Fruit fly (Drosophila melanogaster) whole organism, embryonic: ENCODE measurements around the gene RpS2.
A peak's percentile ranks its signal among the peaks of the same experiment; 100 is the strongest.

Experiments
- Awh ChIP-seq: fragments of 200-800 bp; sonication (Bioruptor generic); IDR thresholded peaks from 2 replicates; pipeline ENCODE4, ENCODE4 v1.3.6; 2022; ENCODE audit warnings: missing biosample characterization, missing genetic modification characterization
- C15 ChIP-seq: fragments of 200-800 bp; sonication (Bioruptor generic); IDR thresholded peaks from 3 replicates; pipeline ENCODE4 v1.3.6; 2022; ENCODE audit warnings: missing biosample characterization, missing genetic modification characterization
- CG10209 ChIP-seq: fragments of 200-800 bp; sonication (Bioruptor generic); optimal IDR thresholded peaks from 3 replicates; lab custom pipeline; 2017; ENCODE audit warnings: missing biosample characterization, mild to moderate bottlenecking, missing genetic modification characterization, missing genetic modification reagents
- CG10654 ChIP-seq: fragments of 200-800 bp; sonication (Bioruptor generic); optimal IDR thresholded peaks from 2 replicates; lab custom pipeline; 2016; ENCODE audit warnings: missing biosample characterization, missing genetic modification characterization
- CG11723 ChIP-seq: fragments of 200-800 bp; sonication (Bioruptor generic); optimal IDR thresholded peaks from 2 replicates; lab custom pipeline; 2017; ENCODE audit warnings: missing biosample characterization, mild to moderate bottlenecking, missing genetic modification characterization
- CG12104 ChIP-seq: fragments of 200-800 bp; sonication (Bioruptor generic); optimal IDR thresholded peaks from 3 replicates; lab custom pipeline; 2016; ENCODE audit warnings: missing biosample characterization, missing genetic modification characterization
- CG13624 ChIP-seq: fragments of 200-800 bp; sonication (Bioruptor generic); optimal IDR thresholded peaks from 2 replicates; lab custom pipeline; 2016; ENCODE audit warnings: missing biosample characterization, missing genetic modification characterization
- CG14014 ChIP-seq: fragments of 200-800 bp; sonication (Bioruptor generic); IDR thresholded peaks from 2 replicates; pipeline ENCODE4 v1.3.6; 2022; ENCODE audit warnings: missing biosample characterization, missing genetic modification characterization
- CG14860 ChIP-seq: fragments of 200-800 bp; sonication (Bioruptor generic); IDR thresholded peaks from 3 replicates; pipeline ENCODE4 v1.3.6; 2022; ENCODE audit warnings: missing biosample characterization, missing genetic modification characterization; ENCODE audit not compliant: partially characterized antibody
- CG17385 ChIP-seq: fragments of 200-800 bp; sonication (Bioruptor generic); optimal IDR thresholded peaks from 3 replicates; lab custom pipeline; 2018; ENCODE audit warnings: missing biosample characterization, mild to moderate bottlenecking, missing genetic modification characterization
- CG18764 ChIP-seq: fragments of 200-800 bp; sonication (Bioruptor generic); optimal IDR thresholded peaks from 3 replicates; lab custom pipeline; 2016; ENCODE audit warnings: missing biosample characterization, missing genetic modification characterization
- CG2712 ChIP-seq: fragments of 200-800 bp; optimal IDR thresholded peaks from 3 replicates; lab custom pipeline; 2019; ENCODE audit warnings: missing biosample characterization, mild to moderate bottlenecking, missing genetic modification characterization, moderate library complexity
- CG2889 ChIP-seq: fragments of 200-800 bp; sonication (Bioruptor generic); IDR thresholded peaks from 3 replicates; pipeline ENCODE4 v1.3.6; 2022; ENCODE audit warnings: missing biosample characterization, missing genetic modification characterization
- CG31365 ChIP-seq: fragments of 200-800 bp; sonication (Bioruptor generic); optimal IDR thresholded peaks from 2 replicates; lab custom pipeline; 2018; ENCODE audit warnings: missing biosample characterization, mild to moderate bottlenecking, missing genetic modification characterization
- CG32772 ChIP-seq: fragments of 200-800 bp; sonication (Bioruptor generic); IDR thresholded peaks from 2 replicates; pipeline ENCODE4 v1.3.6; 2022; ENCODE audit warnings: missing biosample characterization, missing genetic modification characterization
- CG34224 ChIP-seq: fragments of 200-800 bp; sonication (Bioruptor generic); IDR thresholded peaks from 3 replicates; pipeline ENCODE4 v1.3.6; 2022; ENCODE audit warnings: missing biosample characterization, missing genetic modification characterization; ENCODE audit not compliant: partially characterized antibody
- CG7786 ChIP-seq: fragments of 200-800 bp; sonication (Bioruptor generic); optimal IDR thresholded peaks from 2 replicates; lab custom pipeline; 2016; ENCODE audit warnings: missing biosample characterization, missing genetic modification characterization
- CG7839 ChIP-seq: fragments of 200-800 bp; sonication (Bioruptor generic); optimal IDR thresholded peaks from 3 replicates; lab custom pipeline; 2018; ENCODE audit warnings: missing biosample characterization, mild to moderate bottlenecking, missing genetic modification characterization, moderate library complexity
- CG7963 ChIP-seq: fragments of 200-800 bp; sonication (Bioruptor generic); IDR thresholded peaks from 3 replicates; pipeline ENCODE4 v1.3.6; 2022; ENCODE audit warnings: missing biosample characterization, missing genetic modification characterization; ENCODE audit not compliant: partially characterized antibody
- CG8388 ChIP-seq: fragments of 200-800 bp; sonication (Bioruptor generic); optimal IDR thresholded peaks from 2 replicates; lab custom pipeline; 2019; ENCODE audit warnings: missing biosample characterization, mild to moderate bottlenecking, missing genetic modification characterization, moderate library complexity
- CG9609 ChIP-seq: fragments of 200-800 bp; sonication (Bioruptor generic); optimal IDR thresholded peaks from 3 replicates; lab custom pipeline; 2016; ENCODE audit warnings: missing biosample characterization, missing genetic modification characterization
- Dip3 ChIP-seq: fragments of 200-800 bp; sonication (Bioruptor generic); optimal IDR thresholded peaks from 3 replicates; lab custom pipeline; 2016; ENCODE audit warnings: missing biosample characterization, missing genetic modification characterization
- Dref ChIP-seq: fragments of 200-800 bp; sonication (Bioruptor generic); IDR thresholded peaks from 2 replicates; pipeline ENCODE4 v1.3.6; 2022; ENCODE audit warnings: missing biosample characterization, missing genetic modification characterization
- Ets97D ChIP-seq: fragments of 200-800 bp; sonication (Bioruptor generic); optimal IDR thresholded peaks from 3 replicates; lab custom pipeline; 2016; ENCODE audit warnings: missing biosample characterization, missing genetic modification characterization
- Fer1 ChIP-seq: fragments of 200-800 bp; sonication (Bioruptor generic); optimal IDR thresholded peaks from 2 replicates; lab custom pipeline; 2017; ENCODE audit warnings: missing biosample characterization, mild to moderate bottlenecking, missing genetic modification characterization
- HLH54F ChIP-seq: fragments of 200-800 bp; sonication (Bioruptor generic); optimal IDR thresholded peaks from 3 replicates; lab custom pipeline; 2016; ENCODE audit warnings: missing biosample characterization, missing genetic modification characterization
- HmgZ ChIP-seq: fragments of 200-800 bp; sonication (Bioruptor generic); optimal IDR thresholded peaks from 2 replicates; lab custom pipeline; 2018; ENCODE audit warnings: missing biosample characterization, mild to moderate bottlenecking, missing genetic modification characterization
- Hsf ChIP-seq: fragments of 200-800 bp; sonication (Bioruptor generic); optimal IDR thresholded peaks from 3 replicates; lab custom pipeline; 2016; ENCODE audit warnings: missing biosample characterization, missing genetic modification characterization
- Jarid2 ChIP-seq: fragments of 200-800 bp; sonication (Bioruptor generic); optimal IDR thresholded peaks from 3 replicates; lab custom pipeline; 2017; ENCODE audit warnings: mild to moderate bottlenecking, missing biosample characterization, missing genetic modification reagents, missing genetic modification characterization
- Lim3 ChIP-seq: fragments of 200-800 bp; sonication (Bioruptor generic); IDR thresholded peaks from 2 replicates; pipeline ENCODE4 v1.3.6; 2022; ENCODE audit warnings: missing biosample characterization, missing genetic modification characterization
- MBD-R2 ChIP-seq: fragments of 200-800 bp; sonication (Bioruptor generic); IDR thresholded peaks from 2 replicates; pipeline ENCODE4 v1.3.6; 2022; ENCODE audit warnings: missing biosample characterization, missing genetic modification characterization
- Mad ChIP-seq: fragments of 200-800 bp; sonication (Bioruptor generic); optimal IDR thresholded peaks from 2 replicates; lab custom pipeline; 2016; ENCODE audit warnings: missing biosample characterization, missing genetic modification characterization
- Myb ChIP-seq: fragments of 200-800 bp; sonication (Bioruptor generic); optimal IDR thresholded peaks from 2 replicates; lab custom pipeline; 2016; ENCODE audit warnings: missing biosample characterization, missing genetic modification characterization
- NFAT ChIP-seq: fragments of 200-800 bp; sonication (Bioruptor generic); IDR thresholded peaks from 2 replicates; pipeline ENCODE4 v1.3.6; 2022; ENCODE audit warnings: missing biosample characterization, missing genetic modification characterization
- Xbp1 ChIP-seq: fragments of 200-800 bp; sonication (Bioruptor generic); optimal IDR thresholded peaks from 3 replicates; lab custom pipeline; 2016; ENCODE audit warnings: missing biosample characterization, mild to moderate bottlenecking, missing genetic modification characterization
- croc ChIP-seq: fragments of 200-800 bp; sonication (Bioruptor generic); conservative IDR thresholded peaks from 3 replicates; pipeline ENCODE4 v1.3.6; 2022; ENCODE audit warnings: missing biosample characterization, missing genetic modification characterization
- gfzf ChIP-seq: fragments of 200-800 bp; sonication (Bioruptor generic); optimal IDR thresholded peaks from 2 replicates; lab custom pipeline; 2016; ENCODE audit warnings: missing biosample characterization, mild to moderate bottlenecking, missing genetic modification characterization, moderate library complexity
- ind ChIP-seq: fragments of 200-800 bp; sonication (Bioruptor generic); optimal IDR thresholded peaks from 3 replicates; lab custom pipeline; 2016; ENCODE audit warnings: missing biosample characterization, missing genetic modification characterization
- knrl ChIP-seq: fragments of 200-800 bp; sonication (Bioruptor generic); IDR thresholded peaks from 3 replicates; pipeline ENCODE4 v1.3.6; 2022; ENCODE audit warnings: missing biosample characterization, missing genetic modification characterization; ENCODE audit not compliant: partially characterized antibody
- nerfin-1 ChIP-seq: fragments of 200-800 bp; sonication (Bioruptor generic); optimal IDR thresholded peaks from 3 replicates; lab custom pipeline; 2019; ENCODE audit warnings: missing biosample characterization, mild to moderate bottlenecking, missing genetic modification characterization, moderate library complexity
- pfk ChIP-seq: fragments of 200-800 bp; sonication (Bioruptor generic); optimal IDR thresholded peaks from 2 replicates; lab custom pipeline; 2018; ENCODE audit warnings: missing biosample characterization, mild to moderate bottlenecking, missing genetic modification characterization, moderate library complexity
- prd ChIP-seq, 3 experiments: fragments of >200 bp in 2 of 3; fragments of 200-800 bp in 1 of 3; sonication (Bioruptor generic) in 1 of 3; optimal IDR thresholded peaks in 2 of 3; IDR thresholded peaks in 1 of 3; 2 replicates in 2 of 3; 3 replicates in 1 of 3; pipeline versions ENCODE4 v1.3.6 to Lab custom; 2017 to 2022; ENCODE audit warnings: missing biosample characterization in 1 of 3, missing genetic modification characterization in 1 of 3
- pzg ChIP-seq: fragments of 200-800 bp; sonication (Bioruptor generic); optimal IDR thresholded peaks from 3 replicates; lab custom pipeline; 2018; ENCODE audit warnings: missing biosample characterization, mild to moderate bottlenecking, missing genetic modification characterization, moderate library complexity
- salm ChIP-seq: fragments of 200-800 bp; sonication (Bioruptor generic); optimal IDR thresholded peaks from 2 replicates; lab custom pipeline; 2018; ENCODE audit warnings: missing biosample characterization, mild to moderate bottlenecking, missing genetic modification characterization
- scrt ChIP-seq: fragments of 200-800 bp; sonication (Bioruptor generic); optimal IDR thresholded peaks from 2 replicates; lab custom pipeline; 2018; ENCODE audit warnings: missing biosample characterization, mild to moderate bottlenecking, missing genetic modification characterization, moderate library complexity
- slou ChIP-seq: fragments of 200-800 bp; sonication (Bioruptor generic); optimal IDR thresholded peaks from 3 replicates; lab custom pipeline; 2016; ENCODE audit warnings: missing biosample characterization, missing genetic modification characterization
- vvl ChIP-seq: fragments of 200-800 bp; sonication (Bioruptor generic); IDR thresholded peaks from 2 replicates; pipeline ENCODE4 v1.3.6; 2022; ENCODE audit warnings: missing biosample characterization, missing genetic modification characterization
- zf30C ChIP-seq: fragments of 200-800 bp; sonication (Bioruptor generic); optimal IDR thresholded peaks from 3 replicates; lab custom pipeline; 2018; ENCODE audit warnings: missing biosample characterization, mild to moderate bottlenecking, missing genetic modification characterization

Gene RpS2

dm6 chr2L:9938631-9939256 is 41.4 kb upstream of the RpS2 start, which contains the start of the genes Datp and CG4619 (continued):
- TF ChIP-seq Jarid2 (GFP tag; lab: Kevin White, UChicago) (peak; percentile 6), croc (peak; percentile 24; the same call in 1 of the 3 replicates), Mad (GFP tag; lab: Kevin White, UChicago) (peak; percentile 14), CG7963 (no peak; the same call in 2 of the 3 replicates), Dref (GFP tag; lab: Robert Waterston, UW) (peak; percentile 46), Xbp1 (peak; percentile 61), CG31365 (no peak), C15 (GFP tag; lab: Robert Waterston, UW) (no peak), pzg (GFP tag; lab: Kevin White, UChicago) (peak; percentile 79), CG12104 (GFP tag; lab: Kevin White, UChicago) (no peak), CG10209 (GFP tag; lab: Kevin White, UChicago) (peak; percentile 50), salm (tag; lab: Kevin White, UChicago) (no peak), nerfin-1 (tag; lab: Kevin White, UChicago) (no peak), CG9609 (peak; percentile 51), CG7839 (tag; lab: Kevin White, UChicago) (no peak), pfk (GFP tag; lab: Kevin White, UChicago) (peak; percentile 9), scrt (GFP tag; lab: Kevin White, UChicago) (peak; percentile 49), Myb (GFP tag; lab: Kevin White, UChicago) (peak; percentile 80), CG8388 (no peak), zf30C (peak; percentile 19), knrl (GFP tag; lab: Robert Waterston, UW) (0 out of 3 replicates have a peak, but pooled peaks have one; percentile 24), CG14860 (GFP tag; lab: Robert Waterston, UW) (0 out of 3 replicates have a peak, but pooled peaks have one; percentile 7), Fer1 (GFP tag; lab: Kevin White, UChicago) (peak; percentile 52), CG18764 (peak; percentile 32), CG2889 (GFP tag; lab: Robert Waterston, UW) (0 out of 3 replicates have a peak, but pooled peaks have one; percentile 6), CG17385 (GFP tag; lab: Kevin White, UChicago) (peak; percentile 56), HmgZ (peak; percentile 87), vvl (GFP tag; lab: Robert Waterston, UW) (peak; percentile 63; the same call in 1 of the 2 replicates), MBD-R2 (GFP tag; lab: Robert Waterston, UW) (peak; percentile 93), CG2712 (tag; lab: Kevin White, UChicago) (peak; percentile 16), prd (optimal IDR thresholded peaks at IDR 0.05; lab: Kevin White, UChicago) (no peak), prd (GFP tag; IDR thresholded peaks at IDR 0.05; lab: Robert Waterston, UW) (peak; percentile 20; the same call in 1 of the 3 replicates), CG34224 (GFP tag; lab: Robert Waterston, UW) (peak; percentile 43; the same call in 1 of the 3 replicates), CG7786 (GFP tag; lab: Kevin White, UChicago) (peak; percentile 60), HLH54F (GFP tag; lab: Kevin White, UChicago) (peak; percentile 67), gfzf (GFP tag; lab: Kevin White, UChicago) (no peak), NFAT (peak; percentile 76), CG32772 (GFP tag; lab: Robert Waterston, UW) (0 out of 2 replicates have a peak, but pooled peaks have one; percentile 6), Awh (no peak), CG13624 (GFP tag; lab: Kevin White, UChicago) (peak; percentile 32), ind (peak; percentile 46), Ets97D (GFP tag; lab: Kevin White, UChicago) (peak; percentile 51), CG11723 (no peak), Hsf (peak; percentile 23), Lim3 (no peak), Dip3 (GFP tag; lab: Kevin White, UChicago) (peak; percentile 42), CG14014 (GFP tag; lab: Robert Waterston, UW) (0 out of 2 replicates have a peak, but pooled peaks have one; percentile 13), CG10654 (GFP tag; lab: Kevin White, UChicago) (peak; percentile 12), slou (GFP tag; lab: Kevin White, UChicago) (no peak)
